Worm (Caenorhabditis elegans): Measurements from ENCODE around the gene gcy-6.

The gcy-6 gene

ce11 chrV:10273837-10274236 is 40.0 kb downstream of the gcy-6 start (continued):
- peak in 1 of 3 experiments; percentile 0 for TF ChIP-seq dpl-1 (GFP tag; optimal IDR thresholded peaks at IDR 0.05)

DNA sequence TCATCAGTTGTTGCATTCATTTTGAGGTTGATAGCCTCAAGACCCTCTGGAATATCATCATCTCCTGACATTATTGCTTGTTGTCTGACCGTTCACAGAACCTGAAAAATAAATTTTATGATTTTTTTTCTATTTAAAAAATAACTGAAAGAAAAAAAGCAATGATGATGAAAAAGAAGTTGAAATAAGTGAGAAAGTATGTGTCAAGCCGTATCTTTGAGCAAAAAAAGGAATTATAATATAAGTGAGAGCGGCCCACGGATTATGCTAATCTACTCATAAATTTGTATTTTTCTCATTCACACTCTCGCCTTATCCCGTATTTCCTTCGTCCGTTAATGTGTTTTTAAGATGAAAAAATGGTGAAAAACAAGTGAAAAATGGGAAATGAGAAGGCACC is 43.6 kb downstream of the gcy-6 start, which contains the start of gene ric-4:
Gene ric-4, minus strand, starts transcription at position 101 of the 400 bp plus-strand sequence.
- TF ChIP-seq vab-15 (tag; optimal IDR thresholded peaks at IDR 0.05), result no peak
- TF ChIP-seq dsc-1 (tag; optimal IDR thresholded peaks at IDR 0.05), result peak; percentile 14

- TF ChIP-seq nhr-47 (tag; optimal IDR thresholded peaks at IDR 0.05) (no peak), nhr-77 (tag; optimal IDR thresholded peaks at IDR 0.05) (no peak), snu-23 (GFP tag; optimal IDR thresholded peaks at IDR 0.05) (no peak), ztf-4 (tag; optimal IDR thresholded peaks at IDR 0.05) (no peak), elt-3 (tag; optimal IDR thresholded peaks at IDR 0.05) (no peak), mef-2 (tag; optimal IDR thresholded peaks at IDR 0.05) (no peak), nhr-19 (GFP tag; conservative IDR thresholded peaks at IDR 0.05) (no peak), lin-13 (GFP tag; optimal IDR thresholded peaks at IDR 0.05) (no peak), hlh-17 (GFP tag; optimal IDR thresholded peaks at IDR 0.05; ENCODE audit: borderline replicate concordance) (no peak), dsc-1 (tag; optimal IDR thresholded peaks at IDR 0.05) (no peak), fkh-10 (GFP tag; optimal IDR thresholded peaks at IDR 0.05) (no peak), lin-39 (tag; optimal IDR thresholded peaks at IDR 0.05) (no peak), hpl-2 (GFP tag; optimal IDR thresholded peaks at IDR 0.05) (no peak), dpl-1 (GFP tag; optimal IDR thresholded peaks at IDR 0.05) (no peak)
Measured at ce11 chrV:10266050-10266449, 47.8 kb downstream of the gcy-6 start.

DNA sequence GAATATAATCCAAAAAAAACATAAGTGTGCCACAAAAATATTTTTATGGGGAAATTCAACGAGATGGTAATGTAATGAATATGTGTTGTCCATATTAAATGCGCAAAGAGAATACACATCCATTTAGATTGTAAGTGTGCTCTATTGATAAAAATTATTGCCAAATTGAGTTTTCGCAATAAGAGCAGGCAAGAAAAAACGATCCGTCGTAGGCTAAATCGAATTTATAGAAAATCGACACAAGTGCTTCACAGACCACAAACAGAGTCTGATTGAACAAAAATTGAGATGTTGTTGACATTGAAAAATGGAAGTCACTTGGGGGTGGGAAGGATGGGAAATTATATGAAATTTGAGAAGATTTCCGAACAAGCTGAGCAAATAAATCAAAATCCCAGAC is 48.8 kb downstream of the gcy-6 start:
- TF ChIP-seq ceh-8 (GFP tag; optimal IDR thresholded peaks at IDR 0.05) (no peak), fkh-4 (tag; optimal IDR thresholded peaks at IDR 0.05; ENCODE audit: borderline replicate concordance) (no peak), lin-14 (GFP tag; optimal IDR thresholded peaks at IDR 0.05) (peak; percentile 56), nhr-84 (tag; optimal IDR thresholded peaks at IDR 0.05) (no peak), nhr-76 (tag; optimal IDR thresholded peaks at IDR 0.05) (no peak), nhr-90 (tag; optimal IDR thresholded peaks at IDR 0.05; ENCODE audit: poor library complexity) (no peak), pag-3 (tag; optimal IDR thresholded peaks at IDR 0.05; ENCODE audit: borderline replicate concordance, insufficient read depth) (no peak), nhr-20 (tag; optimal IDR thresholded peaks at IDR 0.05) (no peak), jun-1 (tag; optimal IDR thresholded peaks at IDR 0.05) (no peak), snu-23 (GFP tag; optimal IDR thresholded peaks at IDR 0.05) (no peak), snpc-4 (tag; optimal IDR thresholded peaks at IDR 0.05) (no peak), tbx-2 (tag; optimal IDR thresholded peaks at IDR 0.05) (no peak), efl-1 (optimal IDR thresholded peaks at IDR 0.05) (no peak), efl-1 (GFP tag; optimal IDR thresholded peaks at IDR 0.05 in 1 of 2) (no peak), mef-2 (tag; optimal IDR thresholded peaks at IDR 0.05) (no peak), nhr-47 (tag; optimal IDR thresholded peaks at IDR 0.05) (peak; percentile 6), tlp-1 (tag; optimal IDR thresholded peaks at IDR 0.05) (no peak), ces-1 (GFP tag; optimal IDR thresholded peaks at IDR 0.05) (peak; percentile 10), nhr-71 (tag; optimal IDR thresholded peaks at IDR 0.05) (peak; percentile 18), pax-3 (tag; optimal IDR thresholded peaks at IDR 0.05) (no peak), nhr-85 (tag) (no peak)

- no peak for TF ChIP-seq sptf-1 (tag; optimal IDR thresholded peaks at IDR 0.05)
- TF ChIP-seq nhr-77 (tag; optimal IDR thresholded peaks at IDR 0.05), result no peak
- no peak for TF ChIP-seq jun-1 (tag; optimal IDR thresholded peaks at IDR 0.05)
- TF ChIP-seq egl-27 (tag; optimal IDR thresholded peaks at IDR 0.05), result no peak
- TF ChIP-seq ceh-90 (tag; optimal IDR thresholded peaks at IDR 0.05), result no peak
- no peak for TF ChIP-seq nhr-90 (tag; optimal IDR thresholded peaks at IDR 0.05; ENCODE audit: poor library complexity)
- TF ChIP-seq hpl-2 (GFP tag; optimal IDR thresholded peaks at IDR 0.05), result no peak
- TF ChIP-seq unc-130 (tag; optimal IDR thresholded peaks at IDR 0.05), result no peak
- no peak for TF ChIP-seq ces-1 (GFP tag; optimal IDR thresholded peaks at IDR 0.05)
- TF ChIP-seq isw-1 (GFP tag; IDR thresholded peaks at IDR 0.05), result no peak
- no peak for TF ChIP-seq ceh-82 (tag; optimal IDR thresholded peaks at IDR 0.05)
- no peak for TF ChIP-seq ztf-4 (tag; optimal IDR thresholded peaks at IDR 0.05)
- no peak for TF ChIP-seq vab-15 (tag; optimal IDR thresholded peaks at IDR 0.05)
- TF ChIP-seq swsn-7 (tag; optimal IDR thresholded peaks at IDR 0.05), result no peak
Measured at ce11 chrV:10260460-10260859, 53.4 kb downstream of the gcy-6 start, which contains the start of gene sri-18. Gene sri-18, minus strand, starts transcription at chrV:10260560.

Measured in whole organism, L1 larva.